Fruit fly (Drosophila melanogaster) Kc167 (cell line): ENCODE data around the gene naz.

Source experiments
- Myc ChIP-seq: fragments of >200 bp; optimal IDR thresholded peaks from 2 replicates; lab custom pipeline; 2017; ENCODE audit warnings: missing external identifiers
- Sin3A ChIP-seq: fragments of >200 bp; optimal IDR thresholded peaks from 2 replicates; lab custom pipeline; 2018; ENCODE audit warnings: missing external identifiers
- h ChIP-seq: fragments of >200 bp; optimal IDR thresholded peaks from 3 replicates; lab custom pipeline; 2018; ENCODE audit warnings: missing external identifiers
- psq ChIP-seq: fragments of >200 bp; optimal IDR thresholded peaks from 2 replicates; lab custom pipeline; 2017; ENCODE audit warnings: missing external identifiers

dm6 chr3R:18288677-18289076, 40.1 kb downstream of the naz start, which contains the start of gene CG7131:
- TF ChIP-seq Myc (lab: Kevin White, UChicago) (no peak), h (lab: Kevin White, UChicago) (no peak), Sin3A (lab: Kevin White, UChicago) (no peak), psq (lab: Kevin White, UChicago) (no peak)
